Fruit fly (Drosophila melanogaster): Measurements from ENCODE around the gene Cbp80.

Cbp80 gene

DNA sequence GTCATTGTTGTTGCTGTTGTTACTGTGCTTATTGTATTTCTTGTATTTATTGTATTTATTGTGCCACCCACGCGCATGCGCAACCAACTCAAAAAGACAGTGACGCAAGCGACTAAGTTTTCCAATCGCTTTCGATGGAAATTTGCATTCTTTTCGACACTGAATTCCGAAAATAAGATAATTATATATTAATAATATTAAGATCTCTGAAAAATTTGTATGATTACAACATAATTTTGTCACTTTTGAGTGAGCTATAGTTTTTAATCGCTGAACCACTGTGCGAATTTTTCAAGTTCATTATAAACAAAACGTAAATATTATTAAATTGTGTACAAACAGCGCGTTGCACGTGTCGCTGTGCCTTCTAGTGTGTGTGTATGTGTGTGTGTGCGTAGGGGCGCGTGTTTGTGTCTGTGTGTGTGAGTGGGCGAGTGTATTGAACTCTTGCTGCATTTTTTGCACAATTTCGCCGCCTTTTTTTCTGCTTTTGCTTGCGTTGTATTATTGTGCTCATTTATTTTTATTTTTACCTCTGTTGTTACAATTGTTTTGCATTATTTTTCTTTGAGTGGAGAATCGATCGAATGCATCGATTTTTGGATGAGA lies 34.0 kb upstream of the Cbp80 start (continued):
- no peak for TF ChIP-seq vri (GFP tag; optimal IDR thresholded peaks at IDR 0.05)
- TF ChIP-seq Met (GFP tag; optimal IDR thresholded peaks at IDR 0.05) = peak; percentile 43
- no peak for TF ChIP-seq CG8319 (GFP tag; optimal IDR thresholded peaks at IDR 0.05)
- no peak for TF ChIP-seq dac (GFP tag; optimal IDR thresholded peaks at IDR 0.05)
- TF ChIP-seq spab (GFP tag; optimal IDR thresholded peaks at IDR 0.05) = no peak
- peak; percentile 30 for TF ChIP-seq CG6792 (GFP tag; optimal IDR thresholded peaks at IDR 0.05)
- no peak for TF ChIP-seq fkh (GFP tag; optimal IDR thresholded peaks at IDR 0.05)
- no peak for TF ChIP-seq pdm3 (GFP tag; optimal IDR thresholded peaks at IDR 0.05)

DNA sequence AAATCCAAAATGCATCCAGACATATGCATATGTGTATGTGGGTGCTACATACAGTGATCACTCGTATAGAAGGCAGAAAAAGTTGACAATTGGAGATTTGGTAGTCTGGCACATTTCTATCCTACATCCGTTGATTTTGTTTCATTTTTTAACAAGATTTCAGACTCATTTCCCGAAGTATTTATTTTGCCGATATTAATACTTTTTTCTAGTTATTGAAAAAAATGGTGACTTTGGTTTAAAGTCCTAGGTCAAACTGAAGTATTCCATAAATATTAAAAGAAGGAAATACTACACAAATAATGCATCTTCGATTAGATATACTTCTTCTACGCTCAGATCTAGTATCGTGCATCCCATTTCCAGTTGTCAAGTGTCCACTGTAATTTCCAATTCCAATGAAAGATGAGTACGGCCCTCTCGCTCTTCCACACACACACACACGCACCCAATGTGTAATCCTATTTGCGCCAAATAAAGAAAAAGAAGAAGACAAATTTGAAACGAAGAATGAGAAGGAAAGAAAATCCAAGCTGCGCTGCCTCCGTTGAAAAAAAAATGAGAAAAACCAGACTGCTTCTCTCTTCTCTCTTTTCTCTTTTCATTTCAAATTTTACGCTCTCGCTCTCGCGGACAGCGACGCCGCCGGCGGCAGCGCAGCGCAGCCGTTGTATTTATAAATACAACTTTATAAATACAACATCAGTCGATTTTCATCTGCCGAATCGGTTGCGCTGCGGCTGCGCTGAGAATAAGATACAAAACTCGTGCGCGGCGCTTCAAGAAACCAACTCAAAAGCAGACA lies 32.7 kb upstream of the Cbp80 start, which contains the start of gene peb:
Gene peb, plus strand, starts transcription at position 700 of the 805 bp plus-strand sequence.
- TF ChIP-seq CG6792 (GFP tag; optimal IDR thresholded peaks at IDR 0.05) (peak; percentile 19), CG11902 (GFP tag; optimal IDR thresholded peaks at IDR 0.05) (no peak), CG6163 (GFP tag; IDR thresholded peaks at IDR 0.05) (peak; percentile 81), Hr39 (GFP tag; optimal IDR thresholded peaks at IDR 0.05) (peak; percentile 63), CG15336 (GFP tag; IDR thresholded peaks at IDR 0.05) (peak; percentile 45), spab (GFP tag; optimal IDR thresholded peaks at IDR 0.05) (no peak), fkh (GFP tag; optimal IDR thresholded peaks at IDR 0.05) (peak; percentile 40), Eip75B (GFP tag; optimal IDR thresholded peaks at IDR 0.05) (peak; percentile 56), Eip78C (GFP tag) (peak; percentile 86), CG9139 (GFP tag; optimal IDR thresholded peaks at IDR 0.05) (peak; percentile 22), eg (GFP tag; IDR thresholded peaks at IDR 0.05) (peak; percentile 64; the same call in 2 of the 3 replicates), CG11762 (GFP tag; optimal IDR thresholded peaks at IDR 0.05; ENCODE audit: insufficient read depth) (no peak), pdm3 (GFP tag; optimal IDR thresholded peaks at IDR 0.05) (peak; percentile 37), Sox15 (GFP tag; optimal IDR thresholded peaks at IDR 0.05) (no peak), fd59A (GFP tag; optimal IDR thresholded peaks at IDR 0.05) (no peak), Met (GFP tag; optimal IDR thresholded peaks at IDR 0.05) (peak; percentile 61), achi (GFP tag; optimal IDR thresholded peaks at IDR 0.05) (no peak), acj6 (GFP tag; optimal IDR thresholded peaks at IDR 0.05) (peak; percentile 26), CG6854 (GFP tag; optimal IDR thresholded peaks at IDR 0.05) (no peak), Smox (GFP tag; optimal IDR thresholded peaks at IDR 0.05) (peak; percentile 47), CG7368 (GFP tag; optimal IDR thresholded peaks at IDR 0.05) (peak; percentile 26), dsx (GFP tag; optimal IDR thresholded peaks at IDR 0.05; ENCODE audit: poor library complexity, severe bottlenecking) (peak; percentile 14), Ets21C (GFP tag; optimal IDR thresholded peaks at IDR 0.05) (peak; percentile 44), CG16779 (tag; optimal IDR thresholded peaks at IDR 0.05) (peak; percentile 54), Gug (GFP tag; IDR thresholded peaks at IDR 0.05) (no peak), Hr4 (GFP tag; optimal IDR thresholded peaks at IDR 0.05) (peak; percentile 66), Hr38 (GFP tag; optimal IDR thresholded peaks at IDR 0.05) (no peak), CG8319 (GFP tag; optimal IDR thresholded peaks at IDR 0.05) (peak; percentile 9), CG34406 (GFP tag; optimal IDR thresholded peaks at IDR 0.05) (peak; percentile 7), salr (GFP tag; optimal IDR thresholded peaks at IDR 0.05) (no peak), ss (GFP tag; optimal IDR thresholded peaks at IDR 0.05) (peak; percentile 55 to 67), CG6276 (GFP tag; optimal IDR thresholded peaks at IDR 0.05) (peak; percentile 47), Blimp-1 (GFP tag; optimal IDR thresholded peaks at IDR 0.05) (peak; percentile 6), fd85E (GFP tag; optimal IDR thresholded peaks at IDR 0.05) (no peak), CG11294 (GFP tag; IDR thresholded peaks at IDR 0.05) (no peak), esn (GFP tag; optimal IDR thresholded peaks at IDR 0.05) (peak; percentile 64), topi (GFP tag; optimal IDR thresholded peaks at IDR 0.05) (peak; percentile 49), CG8632 (GFP tag; optimal IDR thresholded peaks at IDR 0.05) (peak; percentile 15), CG31627 (GFP tag; optimal IDR thresholded peaks at IDR 0.05) (peak; percentile 65), Ets96B (tag; optimal IDR thresholded peaks at IDR 0.05) (no peak), CG8119 (GFP tag; IDR thresholded peaks at IDR 0.05) (peak; percentile 53; the same call in 2 of the 3 replicates), OdsH (GFP tag; optimal IDR thresholded peaks at IDR 0.05) (peak; percentile 28), svp (GFP tag) (peak; percentile 87), dac (GFP tag; optimal IDR thresholded peaks at IDR 0.05) (no peak), cyc (GFP tag; optimal IDR thresholded peaks at IDR 0.05) (peak; percentile 50)

All from whole organism, prepupa.